Fruit fly (Drosophila melanogaster): ENCODE results near the gene Ada2b.

Ada2b gene

dm6 chr3R:8269740-8270139 is 29.4 kb upstream of the Ada2b start, which contains the start of gene CG9630:
Gene CG9630 (minus strand): TSS chr3R:8269896.
- peak; percentile 13 for TF ChIP-seq Dif (GFP tag; optimal IDR thresholded peaks at IDR 0.05; ENCODE audit: partially characterized antibody)
- TF ChIP-seq HLH106 (tag; optimal IDR thresholded peaks at IDR 0.05): no peak
- TF ChIP-seq dl (GFP tag; optimal IDR thresholded peaks at IDR 0.05; ENCODE audit: insufficient read depth in 1 of 2, partially characterized antibody in 2 of 2): no peak
- no peak for TF ChIP-seq fru (GFP tag; optimal IDR thresholded peaks at IDR 0.05)
- peak; percentile 55 for TF ChIP-seq Myc (optimal IDR thresholded peaks at IDR 0.05)
- TF ChIP-seq ey (GFP tag; optimal IDR thresholded peaks at IDR 0.05): no peak

dm6 chr3R:8264302-8265080 is 24.2 kb upstream of the Ada2b start, which contains the start of the genes RPA1 and Mcm2:
Gene RPA1 (minus strand): TSS chr3R:8264451.
Gene Mcm2 (plus strand): TSS chr3R:8264970.
- no peak for TF ChIP-seq CrebA (GFP tag; optimal IDR thresholded peaks at IDR 0.05; ENCODE audit: borderline replicate concordance)
- no peak for TF ChIP-seq dl (GFP tag; optimal IDR thresholded peaks at IDR 0.05; ENCODE audit: insufficient read depth in 1 of 2, partially characterized antibody in 2 of 2)
- peak; percentile 74 for TF ChIP-seq rgr (GFP tag; optimal IDR thresholded peaks at IDR 0.05)
- TF ChIP-seq Abd-B (GFP tag; optimal IDR thresholded peaks at IDR 0.05): no peak
- peak; percentile 77 for TF ChIP-seq psq (GFP tag; optimal IDR thresholded peaks at IDR 0.05)
- TF ChIP-seq jim (GFP tag; optimal IDR thresholded peaks at IDR 0.05): peak; percentile 76
- TF ChIP-seq h (GFP tag; optimal IDR thresholded peaks at IDR 0.05): peak; percentile 75
- TF ChIP-seq ey (GFP tag; optimal IDR thresholded peaks at IDR 0.05): peak; percentile 69
- TF ChIP-seq Dif (GFP tag; optimal IDR thresholded peaks at IDR 0.05; ENCODE audit: partially characterized antibody): no peak
- TF ChIP-seq tai (GFP tag; optimal IDR thresholded peaks at IDR 0.05): no peak
- peak; percentile 83 for TF ChIP-seq dmrt93B (GFP tag; optimal IDR thresholded peaks at IDR 0.05)
- TF ChIP-seq Hnf4 (GFP tag; optimal IDR thresholded peaks at IDR 0.05): no peak
- TF ChIP-seq Sp1 (GFP tag; optimal IDR thresholded peaks at IDR 0.05): peak; percentile 84
- no peak for TF ChIP-seq Myc (optimal IDR thresholded peaks at IDR 0.05)
- TF ChIP-seq GATAd (GFP tag; optimal IDR thresholded peaks at IDR 0.05): peak; percentile 8
- no peak for TF ChIP-seq N (GFP tag; optimal IDR thresholded peaks at IDR 0.05)
- peak; percentile 49 for TF ChIP-seq br (GFP tag; optimal IDR thresholded peaks at IDR 0.05)
- peak; percentile 64 for TF ChIP-seq CG9705 (GFP tag; optimal IDR thresholded peaks at IDR 0.05)
- no peak for TF ChIP-seq brk (GFP tag; optimal IDR thresholded peaks at IDR 0.05)
- TF ChIP-seq lola (GFP tag; optimal IDR thresholded peaks at IDR 0.05): no peak
- peak; percentile 73 for TF ChIP-seq Hr83 (GFP tag; optimal IDR thresholded peaks at IDR 0.05; ENCODE audit: poor library complexity, severe bottlenecking)
- TF ChIP-seq CG32264 (GFP tag; optimal IDR thresholded peaks at IDR 0.05): no peak
- peak; percentile 81 for TF ChIP-seq woc (GFP tag; optimal IDR thresholded peaks at IDR 0.05)
- peak; percentile 55 for TF ChIP-seq sv (GFP tag; optimal IDR thresholded peaks at IDR 0.05)
- TF ChIP-seq Hr78 (GFP tag; optimal IDR thresholded peaks at IDR 0.05): no peak
- no peak for TF ChIP-seq Dfd (GFP tag; optimal IDR thresholded peaks at IDR 0.05)
- no peak for TF ChIP-seq Jra (GFP tag; optimal IDR thresholded peaks at IDR 0.05)
- peak; percentile 39 for TF ChIP-seq dsf (GFP tag; optimal IDR thresholded peaks at IDR 0.05; ENCODE audit: borderline replicate concordance)
- peak; percentile 1 for TF ChIP-seq Mio (GFP tag; optimal IDR thresholded peaks at IDR 0.05)
- TF ChIP-seq HLH106 (tag; optimal IDR thresholded peaks at IDR 0.05): peak; percentile 87
- peak; percentile 73 for TF ChIP-seq OdsH (GFP tag; optimal IDR thresholded peaks at IDR 0.05)
- no peak for TF ChIP-seq Rel (GFP tag; optimal IDR thresholded peaks at IDR 0.05)
- TF ChIP-seq Rel (tag; optimal IDR thresholded peaks at IDR 0.05): peak; percentile 19
- TF ChIP-seq sage (GFP tag; optimal IDR thresholded peaks at IDR 0.05): no peak
- TF ChIP-seq pan (optimal IDR thresholded peaks at IDR 0.05): no peak
- TF ChIP-seq Vsx2 (GFP tag; optimal IDR thresholded peaks at IDR 0.05; ENCODE audit: partially characterized antibody): no peak
- peak in 1 of 2 experiments; percentile 89 for TF ChIP-seq foxo (GFP tag; optimal IDR thresholded peaks at IDR 0.05)
- TF ChIP-seq fru (GFP tag; optimal IDR thresholded peaks at IDR 0.05): peak; percentile 74
- TF ChIP-seq usp (GFP tag; optimal IDR thresholded peaks at IDR 0.05): no peak
